Worm (Caenorhabditis elegans) whole organism, L4/young adult: ENCODE data around the gene srx-77.

Source experiments
- W03F9.2 ChIP-seq: fragments of 150-350 bp; optimal IDR thresholded peaks from 2 replicates; lab custom pipeline; 2014; ENCODE audit warnings: missing biosample characterization, missing genetic modification characterization
- dao-5 ChIP-seq: sonication (generic microtip); optimal IDR thresholded peaks from 2 replicates; lab custom pipeline; 2016; ENCODE audit warnings: missing genotype, missing genetic modification characterization, moderate library complexity, missing compliant biosample characterization

ce11 chrV:4674506-4674905 is 6.0 kb upstream of the srx-77 start, which contains the start of gene K03B4.8:
- TF ChIP-seq W03F9.2 (no peak), dao-5 (tag; lab: Kevin White, UChicago) (no peak)
